Worm (Caenorhabditis elegans) whole organism, L1 larva: ENCODE measurements around the gene nlp-24.

Source experiments
- C04F5.9 ChIP-seq: sonication (generic microtip); optimal IDR thresholded peaks from 2 replicates; lab custom pipeline; 2016; ENCODE audit warnings: missing genetic modification characterization, missing compliant biosample characterization
- C34B4.2 ChIP-seq: sonication (generic microtip); optimal IDR thresholded peaks from 2 replicates; lab custom pipeline; 2017; ENCODE audit warnings: mild to moderate bottlenecking, missing genetic modification characterization, missing compliant biosample characterization
- aha-1 ChIP-seq: fragments of 150-350 bp; optimal IDR thresholded peaks from 2 replicates; lab custom pipeline; 2014; ENCODE audit warnings: missing biosample characterization, missing genetic modification characterization
- blmp-1 ChIP-seq: fragments of 150-350 bp; optimal IDR thresholded peaks from 2 replicates; lab custom pipeline; 2014; ENCODE audit warnings: missing biosample characterization, missing genetic modification characterization
- ceh-8 ChIP-seq: fragments of 200-800 bp; sonication (Bioruptor generic); optimal IDR thresholded peaks from 2 replicates; lab custom pipeline; 2018; ENCODE audit warnings: mild to moderate bottlenecking, missing genetic modification characterization, moderate library complexity, missing compliant biosample characterization
- ceh-82 ChIP-seq, 3 experiments: fragments of 150-350 bp in 1 of 3; sonication (generic microtip) in 2 of 3; optimal IDR thresholded peaks; 2 replicates each; lab custom pipeline; 2014 to 2017; ENCODE audit warnings: missing biosample characterization in 3 of 3, missing genetic modification characterization in 3 of 3
- ceh-88 ChIP-seq: fragments of 200-800 bp; sonication (Bioruptor generic); IDR thresholded peaks from 2 replicates; pipeline ENCODE4 v1.3.6; 2022; ENCODE audit warnings: missing genetic modification characterization, missing compliant biosample characterization
- ceh-90 ChIP-seq: sonication (generic microtip); optimal IDR thresholded peaks from 2 replicates; lab custom pipeline; 2016; ENCODE audit warnings: missing genetic modification characterization, missing compliant biosample characterization
- ces-1 ChIP-seq: fragments of 150-350 bp; optimal IDR thresholded peaks from 2 replicates; lab custom pipeline; 2014; ENCODE audit warnings: missing biosample characterization, missing genetic modification reagents, missing genetic modification characterization
- dpl-1 ChIP-seq, 3 experiments: fragments of 150-350 bp in 2 of 3; sonication (generic microtip) in 1 of 3; optimal IDR thresholded peaks; 2 replicates each; lab custom pipeline; 2014 to 2017; ENCODE audit warnings: missing biosample characterization in 3 of 3, missing genetic modification characterization in 3 of 3, missing genetic modification reagents in 3 of 3
- dsc-1 ChIP-seq: sonication (generic microtip); optimal IDR thresholded peaks from 2 replicates; lab custom pipeline; 2016; ENCODE audit warnings: mild to moderate bottlenecking, missing genetic modification characterization, missing compliant biosample characterization
- egl-13 ChIP-seq: sonication (generic microtip); optimal IDR thresholded peaks from 2 replicates; lab custom pipeline; 2016; ENCODE audit warnings: missing genotype, missing genetic modification reagents, missing genetic modification characterization, missing compliant biosample characterization
- egl-27 ChIP-seq, 2 experiments: fragments of 150-350 bp in 1 of 2; sonication (generic microtip); optimal IDR thresholded peaks; 3 replicates each; lab custom pipeline; 2017 to 2018; ENCODE audit warnings: missing biosample characterization in 2 of 2, missing genetic modification characterization in 2 of 2, missing genetic modification reagents in 2 of 2
- elt-3 ChIP-seq, 6 experiments: fragments of 150-350 bp in 1 of 6; sonication (generic microtip); optimal IDR thresholded peaks; 2 replicates each; lab custom pipeline; 2017 to 2018; ENCODE audit warnings: missing biosample characterization in 6 of 6, missing genetic modification characterization in 6 of 6, inconsistent platforms in 1 of 6
- ets-5 ChIP-seq: fragments of 200-800 bp; sonication (Bioruptor generic); IDR thresholded peaks from 2 replicates; pipeline ENCODE4 v1.3.6; 2022; ENCODE audit warnings: missing genetic modification characterization, missing compliant biosample characterization
- grh-1 ChIP-seq: fragments of 200-800 bp; sonication (Bioruptor generic); IDR thresholded peaks from 2 replicates; pipeline ENCODE4 v1.3.6; 2022; ENCODE audit warnings: missing genetic modification reagents, missing genetic modification characterization, missing compliant biosample characterization
- hlh-17 ChIP-seq: fragments of 200-800 bp; sonication (Bioruptor generic); optimal IDR thresholded peaks from 2 replicates; lab custom pipeline; 2018; ENCODE audit warnings: missing genetic modification characterization, mild to moderate bottlenecking, missing compliant biosample characterization, moderate library complexity, borderline replicate concordance
- lin-13 ChIP-seq: fragments of 150-350 bp; optimal IDR thresholded peaks from 2 replicates; lab custom pipeline; 2014; ENCODE audit warnings: missing biosample characterization, missing genetic modification reagents, missing genetic modification characterization
- lin-15B ChIP-seq: fragments of 150-350 bp; sonication (generic microtip); optimal IDR thresholded peaks from 3 replicates; lab custom pipeline; 2014; ENCODE audit warnings: missing biosample characterization, missing genetic modification characterization
- lin-35 ChIP-seq, 2 experiments: fragments of 150-350 bp; optimal IDR thresholded peaks; 2 replicates each; lab custom pipeline; 2014; ENCODE audit warnings: missing biosample characterization in 2 of 2, missing genetic modification characterization in 2 of 2, missing genetic modification reagents in 2 of 2
- lin-39 ChIP-seq: fragments of 150-350 bp; optimal IDR thresholded peaks from 2 replicates; lab custom pipeline; 2014; ENCODE audit warnings: missing biosample characterization, missing genetic modification reagents, missing genetic modification characterization
- lir-3 ChIP-seq: sonication (generic microtip); optimal IDR thresholded peaks from 2 replicates; lab custom pipeline; 2016; ENCODE audit warnings: mild to moderate bottlenecking, missing genetic modification characterization, moderate library complexity, missing compliant biosample characterization; ENCODE audit not compliant: poor library complexity
- lsy-2 ChIP-seq, 2 experiments: fragments of 150-350 bp; optimal IDR thresholded peaks; 2 replicates each; lab custom pipeline; 2014; ENCODE audit warnings: missing biosample characterization in 2 of 2, missing genetic modification characterization in 2 of 2
- mdl-1 ChIP-seq, 2 experiments: fragments of 150-350 bp; optimal IDR thresholded peaks; 2 replicates each; lab custom pipeline; 2014 to 2017; ENCODE audit warnings: missing biosample characterization in 2 of 2, missing genetic modification characterization in 2 of 2, inconsistent platforms in 1 of 2
- mef-2 ChIP-seq: fragments of 150-350 bp; optimal IDR thresholded peaks from 2 replicates; lab custom pipeline; 2014; ENCODE audit warnings: missing biosample characterization, missing genetic modification characterization
- mep-1 ChIP-seq: fragments of 150-350 bp; optimal IDR thresholded peaks from 2 replicates; lab custom pipeline; 2014; ENCODE audit warnings: missing biosample characterization, missing genetic modification characterization
- nhr-11 ChIP-seq: fragments of 150-350 bp; optimal IDR thresholded peaks from 2 replicates; lab custom pipeline; 2014; ENCODE audit warnings: missing biosample characterization, missing genetic modification characterization
- nhr-12 ChIP-seq: sonication (generic microtip); optimal IDR thresholded peaks from 2 replicates; lab custom pipeline; 2017; ENCODE audit warnings: missing biosample characterization, missing genetic modification characterization
- nhr-19 ChIP-seq: fragments of 200-800 bp; sonication (Bioruptor generic); conservative IDR thresholded peaks from 2 replicates; pipeline ENCODE4 v1.3.6; 2022; ENCODE audit warnings: missing genetic modification characterization, missing compliant biosample characterization
- nhr-20 ChIP-seq: sonication (generic microtip); optimal IDR thresholded peaks from 2 replicates; lab custom pipeline; 2016; ENCODE audit warnings: mild to moderate bottlenecking, missing genetic modification characterization, missing compliant biosample characterization
- nhr-47 ChIP-seq: sonication (generic microtip); optimal IDR thresholded peaks from 2 replicates; lab custom pipeline; 2016; ENCODE audit warnings: mild to moderate bottlenecking, missing genetic modification characterization, moderate library complexity, missing compliant biosample characterization
- nhr-71 ChIP-seq: sonication (generic microtip); optimal IDR thresholded peaks from 2 replicates; lab custom pipeline; 2016; ENCODE audit warnings: mild to moderate bottlenecking, missing genetic modification characterization, moderate library complexity, missing compliant biosample characterization
- nhr-77 ChIP-seq: fragments of 150-350 bp; optimal IDR thresholded peaks from 2 replicates; lab custom pipeline; 2014; ENCODE audit warnings: missing biosample characterization, missing genetic modification characterization
- nhr-84 ChIP-seq: sonication (generic microtip); optimal IDR thresholded peaks from 2 replicates; lab custom pipeline; 2017; ENCODE audit warnings: missing biosample characterization, missing genetic modification characterization
- nhr-85 ChIP-seq: sonication (generic microtip); peaks from one replicate; lab custom pipeline; 2016; ENCODE audit warnings: missing genetic modification characterization, inconsistent platforms, missing compliant biosample characterization
- nhr-90 ChIP-seq: sonication (generic microtip); optimal IDR thresholded peaks from 2 replicates; lab custom pipeline; 2016; ENCODE audit warnings: mild to moderate bottlenecking, missing genetic modification characterization, missing compliant biosample characterization; ENCODE audit not compliant: poor library complexity
- pag-3 ChIP-seq: sonication (generic microtip); optimal IDR thresholded peaks from 2 replicates; lab custom pipeline; 2017; ENCODE audit warnings: missing genetic modification characterization, mild to moderate bottlenecking, missing compliant biosample characterization, antibody characterized with exemption, borderline replicate concordance; ENCODE audit not compliant: insufficient read depth
- pax-3 ChIP-seq: fragments of 200-800 bp; sonication (Bioruptor generic); optimal IDR thresholded peaks from 2 replicates; lab custom pipeline; 2018; ENCODE audit warnings: mild to moderate bottlenecking, missing genetic modification characterization, moderate library complexity, missing compliant biosample characterization
- snpc-4 ChIP-seq: fragments of 150-350 bp; optimal IDR thresholded peaks from 2 replicates; lab custom pipeline; 2014; ENCODE audit warnings: missing biosample characterization, missing genetic modification characterization
- sox-4 ChIP-seq: sonication (generic microtip); optimal IDR thresholded peaks from 2 replicates; lab custom pipeline; 2016; ENCODE audit warnings: missing genetic modification characterization, missing compliant biosample characterization
- sptf-1 ChIP-seq: fragments of 150-350 bp; optimal IDR thresholded peaks from 2 replicates; lab custom pipeline; 2014; ENCODE audit warnings: missing biosample characterization, missing genetic modification characterization
- sup-37 ChIP-seq: fragments of 200-800 bp; sonication (Bioruptor generic); optimal IDR thresholded peaks from 2 replicates; lab custom pipeline; 2018; ENCODE audit warnings: mild to moderate bottlenecking, missing genetic modification characterization, missing compliant biosample characterization
- swsn-7 ChIP-seq: sonication (generic microtip); optimal IDR thresholded peaks from 2 replicates; lab custom pipeline; 2016; ENCODE audit warnings: missing genetic modification characterization, missing compliant biosample characterization
- tbx-2 ChIP-seq: sonication (generic microtip); optimal IDR thresholded peaks from 2 replicates; lab custom pipeline; 2016; ENCODE audit warnings: missing genetic modification characterization, missing compliant biosample characterization
- unc-130 ChIP-seq: fragments of 150-350 bp; optimal IDR thresholded peaks from 2 replicates; lab custom pipeline; 2017; ENCODE audit warnings: missing biosample characterization, missing genetic modification characterization, inconsistent platforms
- unc-62 ChIP-seq: fragments of 150-350 bp; optimal IDR thresholded peaks from 2 replicates; lab custom pipeline; 2014; ENCODE audit warnings: missing biosample characterization, missing genetic modification reagents, missing genetic modification characterization
- unc-86 ChIP-seq: sonication (generic microtip); optimal IDR thresholded peaks from 2 replicates; lab custom pipeline; 2016; ENCODE audit warnings: missing genetic modification characterization, missing compliant biosample characterization
- unc-98 ChIP-seq: fragments of 200-800 bp; sonication (Bioruptor generic); IDR thresholded peaks from 2 replicates; pipeline ENCODE4 v1.3.6; 2022; ENCODE audit warnings: missing genetic modification characterization, missing compliant biosample characterization
- vab-15 ChIP-seq: sonication (generic microtip); optimal IDR thresholded peaks from 2 replicates; lab custom pipeline; 2017; ENCODE audit warnings: missing genotype, mild to moderate bottlenecking, missing genetic modification characterization, missing compliant biosample characterization
- xbp-1 ChIP-seq: sonication (generic microtip); optimal IDR thresholded peaks from 2 replicates; lab custom pipeline; 2016; ENCODE audit warnings: missing genetic modification characterization, missing compliant biosample characterization
- ztf-11 ChIP-seq, 2 experiments: sonication (generic microtip); optimal IDR thresholded peaks; 2 replicates each; lab custom pipeline; 2016 to 2017; ENCODE audit warnings: missing genetic modification characterization in 2 of 2, missing biosample characterization in 1 of 2, missing compliant biosample characterization in 1 of 2
- ztf-4 ChIP-seq: fragments of 150-350 bp; optimal IDR thresholded peaks from 2 replicates; lab custom pipeline; 2014; ENCODE audit warnings: missing biosample characterization, missing genetic modification characterization

The nlp-24 gene

DNA sequence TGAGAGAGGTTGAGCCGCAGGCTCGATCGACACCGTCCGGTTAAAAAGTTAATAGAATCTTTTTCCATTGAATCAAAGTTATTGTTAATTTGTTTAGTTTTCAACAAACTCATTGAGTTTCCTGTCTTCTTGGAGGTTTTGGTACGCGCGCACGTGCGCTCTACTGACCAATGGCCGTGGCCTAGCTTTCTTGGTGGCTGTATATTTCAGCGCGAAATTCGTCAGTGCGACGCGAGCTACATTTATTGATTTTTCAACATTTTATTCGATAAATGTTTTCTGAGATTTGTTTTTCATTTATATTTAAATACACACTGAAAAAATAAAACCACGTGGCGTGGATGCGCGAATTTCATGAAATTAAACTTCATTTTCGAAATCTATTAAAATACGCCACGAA is 28.0 kb downstream of the nlp-24 start, which contains the start of gene bir-1 (continued):
- peak; percentile 68 for TF ChIP-seq tbx-2 (tag; lab: Kevin White, UChicago)
- TF ChIP-seq unc-130, result peak; percentile 55
- TF ChIP-seq mef-2, result no peak
- peak; percentile 80 for TF ChIP-seq lir-3 (tag; lab: Kevin White, UChicago)
- no peak for TF ChIP-seq aha-1 (tag; lab: Kevin White, UChicago)
- no peak for TF ChIP-seq ceh-88 (GFP tag; lab: Robert Waterston, UW)
- peak in 1 of 2 experiments; percentile 60 for TF ChIP-seq ztf-11 (tag; optimal IDR thresholded peaks at IDR 0.05; lab: Kevin White, UChicago)
- TF ChIP-seq snpc-4 (tag; lab: Kevin White, UChicago), result peak; percentile 50
- peak; percentile 19 for TF ChIP-seq pag-3
- TF ChIP-seq ztf-4 (tag; lab: Kevin White, UChicago), result no peak
- TF ChIP-seq unc-62, result no peak
- TF ChIP-seq lin-15B, result peak; percentile 81
- TF ChIP-seq sox-4 (tag; lab: Kevin White, UChicago), result no peak
- TF ChIP-seq nhr-11 (tag; lab: Kevin White, UChicago), result no peak
- TF ChIP-seq swsn-7 (tag; lab: Kevin White, UChicago), result peak; percentile 54
- peak; percentile 21 for TF ChIP-seq nhr-19 (GFP tag; lab: Robert Waterston, UW)
- peak in 1 of 6 experiments; percentile 4 for TF ChIP-seq elt-3 (tag; optimal IDR thresholded peaks at IDR 0.05; lab: Kevin White, UChicago)
- no peak for TF ChIP-seq vab-15 (tag; lab: Kevin White, UChicago)
- TF ChIP-seq ceh-90 (tag; lab: Kevin White, UChicago), result peak; percentile 69
- TF ChIP-seq sup-37 (GFP tag; lab: Kevin White, UChicago), result no peak
- TF ChIP-seq C04F5.9 (tag; lab: Kevin White, UChicago), result no peak
- TF ChIP-seq xbp-1 (tag; lab: Kevin White, UChicago), result peak; percentile 67
- no peak for TF ChIP-seq ceh-8 (GFP tag; lab: Kevin White, UChicago)
- no peak for TF ChIP-seq C34B4.2 (tag; lab: Kevin White, UChicago)
- TF ChIP-seq sptf-1 (tag; lab: Kevin White, UChicago), result no peak
- peak; percentile 40 for TF ChIP-seq dsc-1 (tag; lab: Kevin White, UChicago)
- peak; percentile 52 to 80 for TF ChIP-seq lsy-2 (tag; optimal IDR thresholded peaks at IDR 0.05; lab: Kevin White, UChicago)
- no peak for TF ChIP-seq hlh-17 (GFP tag; lab: Kevin White, UChicago)
- no peak for TF ChIP-seq grh-1 (GFP tag; lab: Robert Waterston, UW)
- TF ChIP-seq nhr-12 (tag; lab: Kevin White, UChicago), result no peak
- peak; percentile 77 for TF ChIP-seq mep-1
- TF ChIP-seq nhr-47 (tag; lab: Kevin White, UChicago), result peak; percentile 68
- peak; percentile 33 for TF ChIP-seq unc-86 (tag; lab: Kevin White, UChicago)
- peak in 1 of 3 experiments; percentile 76 for TF ChIP-seq ceh-82 (tag; optimal IDR thresholded peaks at IDR 0.05; lab: Kevin White, UChicago)
- peak; percentile 72 to 87 (median 79) for TF ChIP-seq dpl-1 (GFP tag; optimal IDR thresholded peaks at IDR 0.05; lab: Kevin White, UChicago)
- TF ChIP-seq nhr-77 (tag; lab: Kevin White, UChicago), result peak; percentile 18
- TF ChIP-seq lin-13 (GFP tag; lab: Kevin White, UChicago), result peak; percentile 2
- peak in 1 of 2 experiments; percentile 84 for TF ChIP-seq mdl-1 (tag; optimal IDR thresholded peaks at IDR 0.05; lab: Kevin White, UChicago)
- TF ChIP-seq blmp-1 (tag; lab: Kevin White, UChicago), result peak; percentile 65
- TF ChIP-seq unc-98, result no peak
- TF ChIP-seq nhr-84 (tag; lab: Kevin White, UChicago), result no peak
- TF ChIP-seq egl-13 (tag; lab: Kevin White, UChicago), result peak; percentile 29
- TF ChIP-seq ets-5 (GFP tag; lab: Robert Waterston, UW), result no peak
- peak; percentile 62 for TF ChIP-seq nhr-85 (tag; lab: Kevin White, UChicago)
- no peak for TF ChIP-seq lin-39 (tag; lab: Kevin White, UChicago)
- TF ChIP-seq nhr-71, result peak; percentile 79
- no peak for TF ChIP-seq ces-1 (GFP tag; lab: Kevin White, UChicago)
- peak; percentile 49 for TF ChIP-seq nhr-20 (tag; lab: Kevin White, UChicago)
- peak; percentile 76 to 89 for TF ChIP-seq lin-35 (GFP tag; optimal IDR thresholded peaks at IDR 0.05; lab: Kevin White, UChicago)
- no peak for TF ChIP-seq egl-27 (tag; optimal IDR thresholded peaks at IDR 0.05; lab: Kevin White, UChicago)
- peak; percentile 49 for TF ChIP-seq nhr-90
- TF ChIP-seq pax-3 (tag; lab: Kevin White, UChicago), result peak; percentile 60
